Worm (Caenorhabditis elegans) whole organism, late embryonic: ENCODE data around the gene acp-3.

ENCODE experiments used
- C08G9.2 ChIP-seq: sonication (generic microtip); optimal IDR thresholded peaks from 2 replicates; lab custom pipeline; 2016; ENCODE audit warnings: mild to moderate bottlenecking, missing genetic modification characterization, moderate library complexity, missing compliant biosample characterization
- C38D4.7 ChIP-seq: fragments of 200-800 bp; sonication (Bioruptor generic); optimal IDR thresholded peaks from 2 replicates; lab custom pipeline; 2018; ENCODE audit warnings: mild to moderate bottlenecking, missing genetic modification characterization, moderate library complexity, missing compliant biosample characterization
- F13H6.1 ChIP-seq: sonication (generic microtip); optimal IDR thresholded peaks from 2 replicates; lab custom pipeline; 2016; ENCODE audit warnings: missing genetic modification characterization, missing compliant biosample characterization
- K09A11.1 ChIP-seq: sonication (generic microtip); optimal IDR thresholded peaks from 2 replicates; lab custom pipeline; 2017; ENCODE audit warnings: antibody characterized with exemption, mild to moderate bottlenecking, missing genetic modification characterization, missing compliant biosample characterization; ENCODE audit not compliant: insufficient read depth
- Y22D7AL.16 ChIP-seq: sonication (generic microtip); optimal IDR thresholded peaks from 2 replicates; lab custom pipeline; 2016; ENCODE audit warnings: missing genetic modification characterization, missing compliant biosample characterization
- ama-1 ChIP-seq: fragments of 150-350 bp; optimal IDR thresholded peaks from 2 replicates; lab custom pipeline; 2014
- ceh-18 ChIP-seq: sonication (generic microtip); optimal IDR thresholded peaks from 2 replicates; lab custom pipeline; 2016; ENCODE audit warnings: missing genetic modification characterization, missing compliant biosample characterization
- ceh-24 ChIP-seq: sonication (generic microtip); optimal IDR thresholded peaks from 2 replicates; lab custom pipeline; 2016; ENCODE audit warnings: mild to moderate bottlenecking, missing genetic modification characterization, missing compliant biosample characterization
- ceh-30 ChIP-seq: fragments of 150-350 bp; optimal IDR thresholded peaks from 2 replicates; lab custom pipeline; 2014; ENCODE audit warnings: missing biosample characterization, missing genetic modification characterization
- ceh-31 ChIP-seq: sonication (generic microtip); optimal IDR thresholded peaks from 2 replicates; lab custom pipeline; 2016; ENCODE audit warnings: missing genetic modification characterization, missing compliant biosample characterization
- ceh-34 ChIP-seq: sonication (generic microtip); optimal IDR thresholded peaks from 2 replicates; lab custom pipeline; 2016; ENCODE audit warnings: mild to moderate bottlenecking, missing genetic modification characterization, missing compliant biosample characterization
- ceh-45 ChIP-seq: fragments of 200-800 bp; sonication (Bioruptor generic); IDR thresholded peaks from 2 replicates; pipeline ENCODE4 v1.3.6; 2022; ENCODE audit warnings: missing genetic modification reagents, missing genetic modification characterization, missing compliant biosample characterization
- ceh-48 ChIP-seq: sonication (generic microtip); optimal IDR thresholded peaks from 2 replicates; lab custom pipeline; 2016; ENCODE audit warnings: missing genetic modification characterization, inconsistent platforms, missing compliant biosample characterization
- ceh-6 ChIP-seq: fragments of 200-800 bp; sonication (Bioruptor generic); optimal IDR thresholded peaks from 2 replicates; lab custom pipeline; 2018; ENCODE audit warnings: mild to moderate bottlenecking, missing genetic modification characterization, missing compliant biosample characterization
- ceh-9 ChIP-seq: sonication (generic microtip); optimal IDR thresholded peaks from 2 replicates; lab custom pipeline; 2016; ENCODE audit warnings: mild to moderate bottlenecking, missing genetic modification characterization, inconsistent platforms, missing compliant biosample characterization
- che-1 ChIP-seq: sonication (generic microtip); optimal IDR thresholded peaks from 2 replicates; lab custom pipeline; 2016; ENCODE audit warnings: mild to moderate bottlenecking, missing genetic modification characterization, missing compliant biosample characterization
- dmd-4 ChIP-seq: sonication (generic microtip); optimal IDR thresholded peaks from 2 replicates; lab custom pipeline; 2016; ENCODE audit warnings: borderline replicate concordance, missing genetic modification characterization, missing compliant biosample characterization
- dve-1 ChIP-seq: sonication (generic microtip); optimal IDR thresholded peaks from 2 replicates; lab custom pipeline; 2017; ENCODE audit warnings: antibody characterized with exemption, mild to moderate bottlenecking, missing genetic modification characterization, missing compliant biosample characterization
- elt-2 ChIP-seq: sonication (generic microtip); optimal IDR thresholded peaks from 2 replicates; lab custom pipeline; 2016; ENCODE audit warnings: missing genetic modification reagents, missing genetic modification characterization, missing compliant biosample characterization
- eyg-1 ChIP-seq: sonication (generic microtip); optimal IDR thresholded peaks from 2 replicates; lab custom pipeline; 2016; ENCODE audit warnings: missing genotype, missing genetic modification characterization, missing compliant biosample characterization
- fax-1 ChIP-seq: sonication (generic microtip); optimal IDR thresholded peaks from 2 replicates; lab custom pipeline; 2016; ENCODE audit warnings: missing genotype, missing genetic modification characterization, missing compliant biosample characterization
- fkh-6 ChIP-seq: sonication (generic microtip); optimal IDR thresholded peaks from 2 replicates; lab custom pipeline; 2016; ENCODE audit warnings: missing genetic modification characterization, missing compliant biosample characterization
- hlh-15 ChIP-seq: sonication (generic microtip); optimal IDR thresholded peaks from 2 replicates; lab custom pipeline; 2016; ENCODE audit warnings: missing genetic modification characterization, missing compliant biosample characterization
- hlh-6 ChIP-seq: sonication (generic microtip); optimal IDR thresholded peaks from 2 replicates; lab custom pipeline; 2016; ENCODE audit warnings: missing genotype, missing genetic modification characterization, missing compliant biosample characterization
- nfya-1 ChIP-seq: sonication (generic microtip); optimal IDR thresholded peaks from 2 replicates; lab custom pipeline; 2017; ENCODE audit warnings: missing genetic modification characterization, mild to moderate bottlenecking, missing compliant biosample characterization, antibody characterized with exemption, moderate library complexity
- nhr-11 ChIP-seq: fragments of 150-350 bp; optimal IDR thresholded peaks from 2 replicates; lab custom pipeline; 2014; ENCODE audit warnings: missing biosample characterization, missing genetic modification characterization
- npax-4 ChIP-seq: sonication (generic microtip); optimal IDR thresholded peaks from 2 replicates; lab custom pipeline; 2016; ENCODE audit warnings: missing genetic modification characterization, missing compliant biosample characterization
- odd-2 ChIP-seq: sonication (generic microtip); optimal IDR thresholded peaks from 2 replicates; lab custom pipeline; 2017; ENCODE audit warnings: antibody characterized with exemption, mild to moderate bottlenecking, missing genetic modification characterization, missing compliant biosample characterization
- pax-1 ChIP-seq: fragments of 150-350 bp; optimal IDR thresholded peaks from 2 replicates; lab custom pipeline; 2014; ENCODE audit warnings: missing biosample characterization, missing genetic modification characterization
- pha-2 ChIP-seq: sonication (generic microtip); optimal IDR thresholded peaks from 2 replicates; lab custom pipeline; 2017; ENCODE audit warnings: mild to moderate bottlenecking, missing genetic modification characterization, missing compliant biosample characterization
- pqm-1 ChIP-seq: sonication (generic microtip); optimal IDR thresholded peaks from 2 replicates; lab custom pipeline; 2016; ENCODE audit warnings: missing genetic modification characterization, missing compliant biosample characterization
- pros-1 ChIP-seq: fragments of 150-350 bp; optimal IDR thresholded peaks from 2 replicates; lab custom pipeline; 2014; ENCODE audit warnings: missing biosample characterization, missing genetic modification reagents, missing genetic modification characterization
- ref-2 ChIP-seq: sonication (generic microtip); optimal IDR thresholded peaks from 2 replicates; lab custom pipeline; 2016; ENCODE audit warnings: missing genetic modification characterization, missing compliant biosample characterization
- sox-4 ChIP-seq: sonication (generic microtip); optimal IDR thresholded peaks from 2 replicates; lab custom pipeline; 2017; ENCODE audit warnings: mild to moderate bottlenecking, missing genetic modification characterization, inconsistent platforms, missing compliant biosample characterization
- tbx-2 ChIP-seq: sonication (generic microtip); optimal IDR thresholded peaks from 2 replicates; lab custom pipeline; 2016; ENCODE audit warnings: missing genetic modification characterization, missing compliant biosample characterization
- unc-42 ChIP-seq: sonication (generic microtip); optimal IDR thresholded peaks from 2 replicates; lab custom pipeline; 2016; ENCODE audit warnings: missing genotype, missing genetic modification characterization, missing compliant biosample characterization
- unc-55 ChIP-seq: sonication (generic microtip); optimal IDR thresholded peaks from 2 replicates; lab custom pipeline; 2017; ENCODE audit warnings: missing biosample characterization, missing genetic modification reagents, missing genetic modification characterization

The acp-3 gene

ce11 chrII:8437035-8437434 lies at the start of gene acp-3:
TSS of gene acp-3 (minus strand) at chrII:8437135.
- no peak for TF ChIP-seq hlh-15 (tag; lab: Kevin White, UChicago)
- TF ChIP-seq pax-1, result no peak
- no peak for TF ChIP-seq nfya-1 (tag; lab: Kevin White, UChicago)
- no peak for TF ChIP-seq ceh-30 (tag; lab: Kevin White, UChicago)
- no peak for TF ChIP-seq ceh-24 (tag; lab: Kevin White, UChicago)
- TF ChIP-seq dmd-4 (tag; lab: Kevin White, UChicago), result no peak
- no peak for TF ChIP-seq fax-1 (tag; lab: Kevin White, UChicago)
- TF ChIP-seq ceh-6 (GFP tag; lab: Kevin White, UChicago), result no peak
- no peak for TF ChIP-seq nhr-11 (tag; lab: Kevin White, UChicago)
- no peak for TF ChIP-seq pha-2
- no peak for TF ChIP-seq ref-2 (tag; lab: Kevin White, UChicago)
- no peak for TF ChIP-seq sox-4 (tag; lab: Kevin White, UChicago)
- no peak for TF ChIP-seq C38D4.7 (GFP tag; lab: Kevin White, UChicago)
- no peak for TF ChIP-seq ceh-9 (tag; lab: Kevin White, UChicago)
- TF ChIP-seq ceh-48 (tag; lab: Kevin White, UChicago), result no peak
- no peak for TF ChIP-seq ama-1 (lab: Kevin White, UChicago)
- TF ChIP-seq eyg-1 (tag; lab: Kevin White, UChicago), result no peak
- no peak for TF ChIP-seq pros-1 (tag; lab: Kevin White, UChicago)
- no peak for TF ChIP-seq che-1 (tag; lab: Kevin White, UChicago)
- TF ChIP-seq hlh-6 (tag; lab: Kevin White, UChicago), result no peak

- TF ChIP-seq tbx-2 (tag; lab: Kevin White, UChicago), result no peak
- peak; percentile 36 for TF ChIP-seq elt-2 (tag; lab: Kevin White, UChicago)
These were observed 48.7 kb upstream of the acp-3 start, which contains the start of gene gbh-2 for ce11 chrII:8485603-8486002. TSS of gene gbh-2 (plus strand) at chrII:8485879.

ce11 chrII:8484546-8484945 lies 47.6 kb upstream of the acp-3 start:
- TF ChIP-seq ceh-18 (tag; lab: Kevin White, UChicago) (no peak), C08G9.2 (no peak), dve-1 (peak; percentile 38), Y22D7AL.16 (tag; lab: Kevin White, UChicago) (no peak), fkh-6 (tag; lab: Kevin White, UChicago) (no peak), elt-2 (tag; lab: Kevin White, UChicago) (peak; percentile 40), ceh-34 (no peak)
- TF ChIP-seq, all 69 proteins: peak for 2

ce11 chrII:8483793-8484186 lies 46.9 kb upstream of the acp-3 start, which contains the start of gene taap-1:
TSS of gene taap-1 (minus strand) at chrII:8483871.
- TF ChIP-seq ama-1 (lab: Kevin White, UChicago) (no peak), unc-55 (GFP tag; lab: Kevin White, UChicago) (peak; percentile 11)

- TF ChIP-seq ama-1 (lab: Kevin White, UChicago), result no peak
- TF ChIP-seq F13H6.1 (tag; lab: Kevin White, UChicago), result no peak
- TF ChIP-seq npax-4 (tag; lab: Kevin White, UChicago), result no peak
- peak; percentile 0 for TF ChIP-seq nfya-1 (tag; lab: Kevin White, UChicago)
- no peak for TF ChIP-seq pqm-1 (tag; lab: Kevin White, UChicago)
- TF ChIP-seq ceh-31 (tag; lab: Kevin White, UChicago), result no peak
- no peak for TF ChIP-seq ceh-45 (GFP tag; lab: Robert Waterston, UW)
- TF ChIP-seq odd-2 (tag; lab: Kevin White, UChicago), result no peak
- TF ChIP-seq dve-1, result peak; percentile 4
- TF ChIP-seq unc-42 (tag; lab: Kevin White, UChicago), result peak; percentile 31
- no peak for TF ChIP-seq K09A11.1
These were observed 46.3 kb upstream of the acp-3 start for ce11 chrII:8483124-8483792.
